Worm (Caenorhabditis elegans) whole organism, early embryonic: ENCODE measurements around the gene F46H5.11.

Experiments used
- B0310.2 ChIP-seq: sonication (generic microtip); optimal IDR thresholded peaks from 2 replicates; lab custom pipeline; 2016; ENCODE audit warnings: mild to moderate bottlenecking, missing genetic modification characterization, missing compliant biosample characterization
- F13C5.2 ChIP-seq: sonication (generic microtip); optimal IDR thresholded peaks from 2 replicates; lab custom pipeline; 2017; ENCODE audit warnings: mild to moderate bottlenecking, missing genetic modification characterization, inconsistent platforms, missing compliant biosample characterization
- aly-1 ChIP-seq: sonication (generic microtip); optimal IDR thresholded peaks from 2 replicates; lab custom pipeline; 2016; ENCODE audit warnings: missing genetic modification characterization, missing compliant biosample characterization
- ama-1 ChIP-seq: fragments of 150-350 bp; optimal IDR thresholded peaks from 2 replicates; lab custom pipeline; 2014
- ceh-13 ChIP-seq: fragments of 200-800 bp; sonication (Bioruptor generic); optimal IDR thresholded peaks from 2 replicates; lab custom pipeline; 2018; ENCODE audit warnings: mild to moderate bottlenecking, missing genetic modification characterization, missing compliant biosample characterization
- ceh-36 ChIP-seq: sonication (generic microtip); optimal IDR thresholded peaks from 2 replicates; lab custom pipeline; 2016; ENCODE audit warnings: missing genetic modification characterization, inconsistent platforms, missing compliant biosample characterization
- ets-7 ChIP-seq: sonication (generic microtip); optimal IDR thresholded peaks from 2 replicates; lab custom pipeline; 2016; ENCODE audit warnings: missing genotype, missing genetic modification characterization, missing compliant biosample characterization
- flt-1 ChIP-seq: fragments of 200-800 bp; sonication (Bioruptor generic); IDR thresholded peaks from 2 replicates; pipeline ENCODE4 v1.3.6; 2022; ENCODE audit warnings: missing genetic modification characterization, missing compliant biosample characterization
- hmbx-1 ChIP-seq: sonication (generic microtip); optimal IDR thresholded peaks from 2 replicates; lab custom pipeline; 2016; ENCODE audit warnings: mild to moderate bottlenecking, missing genetic modification characterization, missing compliant biosample characterization
- hmg-4 ChIP-seq: fragments of 200-800 bp; sonication (Bioruptor generic); optimal IDR thresholded peaks from 2 replicates; lab custom pipeline; 2018; ENCODE audit warnings: mild to moderate bottlenecking, missing genetic modification characterization, missing compliant biosample characterization
- hnd-1 ChIP-seq: sonication (generic microtip); optimal IDR thresholded peaks from 2 replicates; lab custom pipeline; 2016; ENCODE audit warnings: missing genetic modification characterization, missing compliant biosample characterization
- pes-1 ChIP-seq: fragments of 200-800 bp; sonication (Bioruptor generic); IDR thresholded peaks from 2 replicates; pipeline ENCODE4 v1.3.6; 2022; ENCODE audit warnings: missing genetic modification reagents, missing genetic modification characterization, missing compliant biosample characterization
- scrt-1 ChIP-seq: fragments of 200-800 bp; sonication (Bioruptor generic); IDR thresholded peaks from 2 replicates; pipeline ENCODE4 v1.3.6; 2022; ENCODE audit warnings: missing genetic modification characterization, missing compliant biosample characterization
- sea-1 ChIP-seq: fragments of 200-800 bp; sonication (Bioruptor generic); conservative IDR thresholded peaks from 2 replicates; pipeline ENCODE4 v1.3.6; 2022; ENCODE audit warnings: missing genetic modification characterization, missing compliant biosample characterization
- tbx-11 ChIP-seq: fragments of 200-800 bp; sonication (Bioruptor generic); IDR thresholded peaks from 2 replicates; pipeline ENCODE4 v1.3.6; 2022; ENCODE audit warnings: missing genetic modification characterization, missing compliant biosample characterization
- tbx-37 ChIP-seq: fragments of 200-800 bp; sonication (Bioruptor generic); conservative IDR thresholded peaks from 2 replicates; pipeline ENCODE4 v1.3.6; 2022; ENCODE audit warnings: missing genetic modification reagents, missing genetic modification characterization, missing compliant biosample characterization
- tra-4 ChIP-seq: sonication (generic microtip); optimal IDR thresholded peaks from 2 replicates; lab custom pipeline; 2017; ENCODE audit warnings: missing genetic modification characterization, missing compliant biosample characterization

The F46H5.11 gene

ce11 chrX:7311870-7312269 is 40.0 kb upstream of the F46H5.11 start:
- TF ChIP-seq tbx-11 (GFP tag; lab: Robert Waterston, UW) = no peak
- no peak for TF ChIP-seq hnd-1 (tag; lab: Kevin White, UChicago)
- no peak for TF ChIP-seq tra-4 (tag; lab: Kevin White, UChicago)
- no peak for TF ChIP-seq ama-1 (lab: Kevin White, UChicago)
- TF ChIP-seq sea-1 = no peak
- no peak for TF ChIP-seq hmg-4 (GFP tag; lab: Kevin White, UChicago)
- no peak for TF ChIP-seq ceh-13 (GFP tag; lab: Kevin White, UChicago)
- TF ChIP-seq flt-1 (GFP tag; lab: Robert Waterston, UW) = no peak
- no peak for TF ChIP-seq ceh-36 (tag; lab: Kevin White, UChicago)
- TF ChIP-seq F13C5.2 (tag; lab: Kevin White, UChicago) = no peak
- TF ChIP-seq aly-1 (tag; lab: Kevin White, UChicago) = no peak
- no peak for TF ChIP-seq B0310.2 (tag; lab: Kevin White, UChicago)
- no peak for TF ChIP-seq scrt-1 (GFP tag; lab: Robert Waterston, UW)
- TF ChIP-seq pes-1 (GFP tag; lab: Robert Waterston, UW) = no peak
- TF ChIP-seq tbx-37 = no peak
- TF ChIP-seq ets-7 (tag; lab: Kevin White, UChicago) = no peak
- TF ChIP-seq hmbx-1 (tag; lab: Kevin White, UChicago) = no peak

- TF ChIP-seq scrt-1 (GFP tag; lab: Robert Waterston, UW) (peak; percentile 8; the same call in 1 of the 2 replicates), tbx-11 (GFP tag; lab: Robert Waterston, UW) (no peak), sea-1 (no peak)
Measured at ce11 chrX:7309775-7310174, 37.9 kb upstream of the F46H5.11 start, which contains the start of the genes his-38 and his-40. his-38 (minus strand) TSS chrX:7309875. his-40 (plus strand) TSS chrX:7310110.

- no peak for TF ChIP-seq aly-1 (tag; lab: Kevin White, UChicago)
- no peak for TF ChIP-seq hnd-1 (tag; lab: Kevin White, UChicago)
- no peak for TF ChIP-seq tra-4 (tag; lab: Kevin White, UChicago)
- no peak for TF ChIP-seq pes-1 (GFP tag; lab: Robert Waterston, UW)
- TF ChIP-seq scrt-1 (GFP tag; lab: Robert Waterston, UW) = no peak
- TF ChIP-seq ets-7 (tag; lab: Kevin White, UChicago) = no peak
- TF ChIP-seq ceh-13 (GFP tag; lab: Kevin White, UChicago) = no peak
- TF ChIP-seq F13C5.2 (tag; lab: Kevin White, UChicago) = peak; percentile 8
- TF ChIP-seq tbx-11 (GFP tag; lab: Robert Waterston, UW) = no peak
- TF ChIP-seq hmg-4 (GFP tag; lab: Kevin White, UChicago) = peak; percentile 13
Measured at ce11 chrX:7306434-7306833, 34.6 kb upstream of the F46H5.11 start.

ce11 chrX:7305520-7306186 is 33.8 kb upstream of the F46H5.11 start, which contains the start of gene sur-5:
sur-5 (minus strand) TSS chrX:7305570.
- TF ChIP-seq hmg-4 (GFP tag; lab: Kevin White, UChicago) = no peak
- no peak for TF ChIP-seq pes-1 (GFP tag; lab: Robert Waterston, UW)
- no peak for TF ChIP-seq sea-1
- TF ChIP-seq B0310.2 (tag; lab: Kevin White, UChicago) = no peak
- no peak for TF ChIP-seq hmbx-1 (tag; lab: Kevin White, UChicago)
- TF ChIP-seq tbx-37 = no peak
- TF ChIP-seq flt-1 (GFP tag; lab: Robert Waterston, UW) = no peak
- no peak for TF ChIP-seq F13C5.2 (tag; lab: Kevin White, UChicago)
- TF ChIP-seq hnd-1 (tag; lab: Kevin White, UChicago) = no peak
- no peak for TF ChIP-seq ceh-13 (GFP tag; lab: Kevin White, UChicago)
- no peak for TF ChIP-seq scrt-1 (GFP tag; lab: Robert Waterston, UW)
- no peak for TF ChIP-seq ceh-36 (tag; lab: Kevin White, UChicago)
- no peak for TF ChIP-seq tra-4 (tag; lab: Kevin White, UChicago)
- TF ChIP-seq tbx-11 (GFP tag; lab: Robert Waterston, UW) = no peak
- no peak for TF ChIP-seq ama-1 (lab: Kevin White, UChicago)
- no peak for TF ChIP-seq aly-1 (tag; lab: Kevin White, UChicago)
- TF ChIP-seq ets-7 (tag; lab: Kevin White, UChicago) = no peak

ce11 chrX:7303115-7303514 is 31.2 kb upstream of the F46H5.11 start:
- TF ChIP-seq tbx-11 (GFP tag; lab: Robert Waterston, UW) = no peak
- TF ChIP-seq ets-7 (tag; lab: Kevin White, UChicago) = no peak
- no peak for TF ChIP-seq hmg-4 (GFP tag; lab: Kevin White, UChicago)
- TF ChIP-seq hmbx-1 (tag; lab: Kevin White, UChicago) = no peak
- TF ChIP-seq aly-1 (tag; lab: Kevin White, UChicago) = no peak
- no peak for TF ChIP-seq ceh-13 (GFP tag; lab: Kevin White, UChicago)
- no peak for TF ChIP-seq tra-4 (tag; lab: Kevin White, UChicago)
- no peak for TF ChIP-seq pes-1 (GFP tag; lab: Robert Waterston, UW)
- TF ChIP-seq sea-1 = no peak
- TF ChIP-seq B0310.2 (tag; lab: Kevin White, UChicago) = no peak
- no peak for TF ChIP-seq scrt-1 (GFP tag; lab: Robert Waterston, UW)
- TF ChIP-seq flt-1 (GFP tag; lab: Robert Waterston, UW) = no peak
- TF ChIP-seq ceh-36 (tag; lab: Kevin White, UChicago) = no peak
- TF ChIP-seq hnd-1 (tag; lab: Kevin White, UChicago) = no peak
- TF ChIP-seq F13C5.2 (tag; lab: Kevin White, UChicago) = no peak
- TF ChIP-seq tbx-37 = no peak
- no peak for TF ChIP-seq ama-1 (lab: Kevin White, UChicago)

- TF ChIP-seq tbx-11 (GFP tag; lab: Robert Waterston, UW) (no peak), flt-1 (GFP tag; lab: Robert Waterston, UW) (no peak), tbx-37 (no peak), hnd-1 (tag; lab: Kevin White, UChicago) (no peak), ceh-13 (GFP tag; lab: Kevin White, UChicago) (no peak), aly-1 (tag; lab: Kevin White, UChicago) (no peak), F13C5.2 (tag; lab: Kevin White, UChicago) (no peak), hmbx-1 (tag; lab: Kevin White, UChicago) (no peak), pes-1 (GFP tag; lab: Robert Waterston, UW) (no peak), tra-4 (tag; lab: Kevin White, UChicago) (no peak), ceh-36 (tag; lab: Kevin White, UChicago) (no peak), ets-7 (tag; lab: Kevin White, UChicago) (no peak), sea-1 (no peak), scrt-1 (GFP tag; lab: Robert Waterston, UW) (no peak), hmg-4 (GFP tag; lab: Kevin White, UChicago) (no peak), ama-1 (lab: Kevin White, UChicago) (no peak), B0310.2 (tag; lab: Kevin White, UChicago) (no peak)
Measured at ce11 chrX:7298652-7299051, 26.8 kb upstream of the F46H5.11 start, which contains the start of gene K03A1.4. K03A1.4 (minus strand) TSS chrX:7298752.
